Fruit fly (Drosophila melanogaster) whole organism, pupa: ENCODE results near the gene CG42577.
A peak's percentile ranks its signal among the peaks of the same experiment; 100 is the strongest.
"Not testable (repeated sequence)": the region's sequence is repeated elsewhere in the genome, so short reads cannot be mapped to it uniquely, and the experiment has no call there.

Experiments used
- CG10348 ChIP-seq: fragments of 200-800 bp; sonication (Bioruptor generic); IDR thresholded peaks from 2 replicates; pipeline ENCODE4 v1.3.6; 2022; ENCODE audit warnings: missing biosample characterization, missing genetic modification characterization
- CG12605 ChIP-seq: fragments of 200-800 bp; sonication (Bioruptor generic); IDR thresholded peaks from 2 replicates; pipeline ENCODE4 v1.3.6; 2022; ENCODE audit warnings: missing biosample characterization, missing genetic modification characterization
- CG13204 ChIP-seq: fragments of 200-800 bp; sonication (Bioruptor generic); optimal IDR thresholded peaks from 2 replicates; lab custom pipeline; 2018; ENCODE audit warnings: missing biosample characterization, mild to moderate bottlenecking, missing genetic modification characterization, moderate library complexity
- CG14655 ChIP-seq: fragments of 200-800 bp; sonication (Bioruptor generic); optimal IDR thresholded peaks from 3 replicates; lab custom pipeline; 2017; ENCODE audit warnings: mild to moderate bottlenecking, missing biosample characterization, missing genetic modification reagents, missing genetic modification characterization
- CG15710 ChIP-seq: fragments of 200-800 bp; sonication (Bioruptor generic); optimal IDR thresholded peaks from 2 replicates; lab custom pipeline; 2018; ENCODE audit warnings: missing biosample characterization, mild to moderate bottlenecking, missing genetic modification characterization, moderate library complexity
- CG17806 ChIP-seq: fragments of 200-800 bp; sonication (Bioruptor generic); optimal IDR thresholded peaks from 2 replicates; lab custom pipeline; 2018; ENCODE audit warnings: missing biosample characterization, mild to moderate bottlenecking, missing genetic modification characterization, moderate library complexity
- CG34367 ChIP-seq: fragments of 200-800 bp; sonication (Bioruptor generic); optimal IDR thresholded peaks from 2 replicates; lab custom pipeline; 2018; ENCODE audit warnings: missing biosample characterization, mild to moderate bottlenecking, missing genetic modification characterization
- CG4496 ChIP-seq: fragments of 200-800 bp; sonication (Bioruptor generic); IDR thresholded peaks from 3 replicates; pipeline ENCODE4 v1.3.6; 2022; ENCODE audit warnings: missing biosample characterization, missing genetic modification characterization
- CG8159 ChIP-seq: fragments of 200-800 bp; sonication (Bioruptor generic); optimal IDR thresholded peaks from 3 replicates; lab custom pipeline; 2018; ENCODE audit warnings: missing biosample characterization, mild to moderate bottlenecking, missing genetic modification characterization, moderate library complexity
- CG8301 ChIP-seq: fragments of 200-800 bp; sonication (Bioruptor generic); optimal IDR thresholded peaks from 2 replicates; lab custom pipeline; 2018; ENCODE audit warnings: missing biosample characterization, mild to moderate bottlenecking, missing genetic modification characterization
- CG9948 ChIP-seq: fragments of 200-800 bp; sonication (Bioruptor generic); optimal IDR thresholded peaks from 2 replicates; lab custom pipeline; 2018; ENCODE audit warnings: missing biosample characterization, mild to moderate bottlenecking, missing genetic modification characterization, moderate library complexity
- D1 ChIP-seq: fragments of 200-800 bp; sonication (Bioruptor generic); optimal IDR thresholded peaks from 2 replicates; lab custom pipeline; 2018; ENCODE audit warnings: missing biosample characterization, mild to moderate bottlenecking, missing genetic modification characterization, moderate library complexity
- EcR ChIP-seq: fragments of 200-800 bp; sonication (Bioruptor generic); optimal IDR thresholded peaks from 3 replicates; lab custom pipeline; 2019; ENCODE audit warnings: missing biosample characterization, missing genetic modification characterization, mild to moderate bottlenecking, moderate library complexity, missing genetic modification reagents
- Ets98B ChIP-seq: fragments of 200-800 bp; sonication (Bioruptor generic); IDR thresholded peaks from 2 replicates; pipeline ENCODE4 v1.3.6; 2022; ENCODE audit warnings: missing biosample characterization, missing genetic modification characterization
- Pif1A ChIP-seq: fragments of 200-800 bp; sonication (Bioruptor generic); optimal IDR thresholded peaks from 3 replicates; lab custom pipeline; 2016; ENCODE audit warnings: missing biosample characterization, missing genetic modification characterization
- Pif1B ChIP-seq: fragments of 200-800 bp; sonication (Bioruptor generic); optimal IDR thresholded peaks from 3 replicates; lab custom pipeline; 2016; ENCODE audit warnings: missing biosample characterization, missing genetic modification characterization
- Snoo ChIP-seq: fragments of 200-800 bp; sonication (Bioruptor generic); optimal IDR thresholded peaks from 3 replicates; lab custom pipeline; 2017; ENCODE audit warnings: missing biosample characterization, mild to moderate bottlenecking, missing genetic modification characterization, inconsistent platforms
- fd96Ca ChIP-seq: fragments of 200-800 bp; sonication (Bioruptor generic); IDR thresholded peaks from 3 replicates; pipeline ENCODE4 v1.3.6; 2022; ENCODE audit warnings: missing biosample characterization, missing genetic modification characterization
- gl ChIP-seq: fragments of 200-800 bp; sonication (Bioruptor generic); optimal IDR thresholded peaks from 2 replicates; lab custom pipeline; 2018; ENCODE audit warnings: missing biosample characterization, mild to moderate bottlenecking, missing genetic modification characterization
- rn ChIP-seq: fragments of 200-800 bp; sonication (Bioruptor generic); IDR thresholded peaks from 2 replicates; pipeline ENCODE4 v1.3.6; 2022; ENCODE audit warnings: missing biosample characterization, missing genetic modification characterization

CG42577 gene

dm6 chrX:20258939-20259338 lies at the start of gene CG42577:
Gene CG42577 (plus strand): TSS chrX:20259239.
- not testable (repeated sequence) for TF ChIP-seq rn; CG17806 (tag; lab: Kevin White, UChicago); CG15710
- TF ChIP-seq, all 21 proteins: peak for 0; not testable (repeated sequence) for 21

dm6 chrX:20209503-20209902 lies 49.5 kb upstream of the CG42577 start, which contains the start of gene SdicB:
Gene SdicB (minus strand): TSS chrX:20209603.
- TF ChIP-seq CG12605 (GFP tag; lab: Robert Waterston, UW); gl; CG13204 (GFP tag; lab: Kevin White, UChicago): not testable (repeated sequence)

- TF ChIP-seq CG4496, D1, CG9948: not testable (repeated sequence)
Measured at dm6 chrX:20217159-20217558, 41.9 kb upstream of the CG42577 start, which contains the start of gene SdicC. Gene SdicC (minus strand): TSS chrX:20217259.

- not testable (repeated sequence) for TF ChIP-seq CG34367 (tag; lab: Kevin White, UChicago); Ets98B (GFP tag; lab: Robert Waterston, UW); Snoo (tag; lab: Kevin White, UChicago)
- TF ChIP-seq, all 21 proteins: peak for 0; not testable (repeated sequence) for 21
Measured at dm6 chrX:20224920-20225319, 34.1 kb upstream of the CG42577 start, which contains the start of gene Sdic4. Gene Sdic4 (minus strand): TSS chrX:20225020.

dm6 chrX:20231658-20232057 lies 27.4 kb upstream of the CG42577 start:
- TF ChIP-seq CG10348 (GFP tag; lab: Robert Waterston, UW) (no peak), Snoo (tag; lab: Kevin White, UChicago) (no peak), D1 (no peak), CG9948 (no peak), Ets98B (GFP tag; lab: Robert Waterston, UW) (no peak), Pif1A (no peak), rn (no peak), CG8301 (tag; lab: Kevin White, UChicago) (no peak), fd96Ca (GFP tag; lab: Robert Waterston, UW) (no peak), CG4496 (no peak), CG12605 (GFP tag; lab: Robert Waterston, UW) (no peak), CG34367 (tag; lab: Kevin White, UChicago) (no peak), CG13204 (GFP tag; lab: Kevin White, UChicago) (no peak), CG17806 (tag; lab: Kevin White, UChicago) (no peak)

dm6 chrX:20235794-20236513 lies 23.1 kb upstream of the CG42577 start, which contains the start of gene sw:
Gene sw (minus strand): TSS chrX:20236382.
- peak; percentile 30 for TF ChIP-seq CG9948
- no peak for TF ChIP-seq rn
- peak; percentile 6 for TF ChIP-seq Pif1A
- peak; percentile 8 for TF ChIP-seq CG8301 (tag; lab: Kevin White, UChicago)
- TF ChIP-seq CG4496 = peak; percentile 68; the same call in 2 of the 3 replicates
- peak; percentile 33; the same call in 1 of the 2 replicates for TF ChIP-seq Ets98B (GFP tag; lab: Robert Waterston, UW)
- peak; percentile 70; the same call in 2 of the 3 replicates for TF ChIP-seq fd96Ca (GFP tag; lab: Robert Waterston, UW)
- TF ChIP-seq CG17806 (tag; lab: Kevin White, UChicago) = peak; percentile 12
- TF ChIP-seq CG8159 = peak; percentile 51
- TF ChIP-seq CG12605 (GFP tag; lab: Robert Waterston, UW) = no peak
- TF ChIP-seq CG15710 = peak; percentile 51
- peak; percentile 32 for TF ChIP-seq Snoo (tag; lab: Kevin White, UChicago)
- TF ChIP-seq gl = no peak

dm6 chrX:20237914-20238313 lies 21.1 kb upstream of the CG42577 start:
- TF ChIP-seq CG15710 (no peak), EcR (GFP tag; lab: Kevin White, UChicago) (peak; percentile 50)

dm6 chrX:20238736-20239607 lies 20.1 kb upstream of the CG42577 start:
- TF ChIP-seq Pif1B (GFP tag; lab: Kevin White, UChicago) = no peak
- TF ChIP-seq EcR (GFP tag; lab: Kevin White, UChicago) = peak; percentile 43
- peak; percentile 17 for TF ChIP-seq CG14655
- no peak for TF ChIP-seq fd96Ca (GFP tag; lab: Robert Waterston, UW)
- TF ChIP-seq CG4496 = no peak
